Fruit fly (Drosophila melanogaster) whole organism, wandering third instar larva: ENCODE results near the gene CG3817.

Source experiments
- Abd-B ChIP-seq: fragments of >200 bp; optimal IDR thresholded peaks from 2 replicates; lab custom pipeline; 2017; ENCODE audit warnings: missing biosample characterization, missing genetic modification characterization
- CrebA ChIP-seq: fragments of 200-800 bp; sonication (Bioruptor generic); optimal IDR thresholded peaks from 2 replicates; lab custom pipeline; 2016; ENCODE audit warnings: missing biosample characterization, mild to moderate bottlenecking, missing genetic modification characterization, borderline replicate concordance
- Dif ChIP-seq: fragments of 200-275, 200-300 bp; sonication (Bioruptor generic); optimal IDR thresholded peaks from 2 replicates; lab custom pipeline; 2018; ENCODE audit warnings: missing biosample characterization, missing genetic modification characterization; ENCODE audit not compliant: partially characterized antibody
- HLH106 ChIP-seq: fragments of 200-800 bp; optimal IDR thresholded peaks from 3 replicates; lab custom pipeline; 2019; ENCODE audit warnings: missing biosample characterization, mild to moderate bottlenecking, missing genetic modification characterization, moderate library complexity
- Hr78 ChIP-seq: fragments of >200 bp; optimal IDR thresholded peaks from 2 replicates; lab custom pipeline; 2017; ENCODE audit warnings: missing biosample characterization, missing genetic modification characterization
- br ChIP-seq: fragments of 200-800 bp; sonication (Bioruptor generic); optimal IDR thresholded peaks from 2 replicates; lab custom pipeline; 2016; ENCODE audit warnings: missing biosample characterization, missing genetic modification characterization
- jim ChIP-seq: fragments of 175-275, 200-325 bp; sonication (Bioruptor generic); optimal IDR thresholded peaks from 2 replicates; lab custom pipeline; 2016; ENCODE audit warnings: missing biosample characterization, mild to moderate bottlenecking, missing genetic modification characterization
- lola ChIP-seq: fragments of >200 bp; optimal IDR thresholded peaks from 2 replicates; lab custom pipeline; 2017; ENCODE audit warnings: missing biosample characterization, missing genetic modification characterization
- pan ChIP-seq: fragments of >200 bp; optimal IDR thresholded peaks from 2 replicates; lab custom pipeline; 2017

DNA sequence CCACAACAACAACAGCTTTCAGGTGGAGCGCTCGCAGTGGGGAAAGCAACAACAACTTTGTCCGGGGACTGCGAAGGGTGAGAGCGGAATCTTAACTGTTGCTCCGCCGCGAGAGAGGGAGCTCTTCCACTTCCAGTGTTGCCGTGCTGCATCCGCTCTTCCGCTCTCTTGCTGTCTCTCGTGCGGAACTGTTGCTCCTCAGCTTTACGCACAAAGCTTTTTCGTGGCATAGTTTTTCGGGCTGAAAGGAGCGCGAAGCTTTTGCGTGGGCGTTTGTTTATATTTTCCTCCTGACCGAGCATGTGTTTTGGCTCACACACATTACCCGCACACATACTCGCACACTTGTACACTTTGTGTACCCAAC is 22.6 kb upstream of the CG3817 start:
- no peak for TF ChIP-seq jim (GFP tag; lab: Kevin White, UChicago)
- no peak for TF ChIP-seq Hr78
- TF ChIP-seq Abd-B (GFP tag; lab: Kevin White, UChicago): no peak
- TF ChIP-seq Dif (GFP tag; lab: Kevin White, UChicago): no peak
- no peak for TF ChIP-seq pan (lab: Kevin White, UChicago)
- TF ChIP-seq CrebA (GFP tag; lab: Kevin White, UChicago): no peak
- TF ChIP-seq br (GFP tag; lab: Kevin White, UChicago): no peak
- TF ChIP-seq HLH106 (tag; lab: Kevin White, UChicago): no peak
- TF ChIP-seq lola (GFP tag; lab: Kevin White, UChicago): no peak
